Worm (Caenorhabditis elegans): Measurements from ENCODE around the gene prx-13.

The prx-13 gene

ce11 chrII:7217047-7217446, 34.8 kb downstream of the prx-13 start, which contains the start of gene E04F6.10:
TSS of gene E04F6.10 (minus strand) at chrII:7217147.
- TF ChIP-seq zfp-3 (GFP tag; conservative IDR thresholded peaks at IDR 0.05) (no peak), unc-62 (GFP tag; optimal IDR thresholded peaks at IDR 0.05 in 1 of 2) (peak in 1 of 2 experiments; percentile 57), unc-62 (tag; optimal IDR thresholded peaks at IDR 0.05) (no peak), unc-130 (GFP tag; optimal IDR thresholded peaks at IDR 0.05) (no peak), nhr-76 (tag; optimal IDR thresholded peaks at IDR 0.05) (no peak), unc-39 (tag; optimal IDR thresholded peaks at IDR 0.05) (no peak), zip-2 (tag; optimal IDR thresholded peaks at IDR 0.05) (no peak), dmd-6 (GFP tag; IDR thresholded peaks at IDR 0.05) (no peak), hlh-30 (tag; optimal IDR thresholded peaks at IDR 0.05; ENCODE audit: insufficient read depth) (no peak), cey-2 (tag; optimal IDR thresholded peaks at IDR 0.05; ENCODE audit: borderline replicate concordance, insufficient read depth) (no peak), egl-27 (tag; optimal IDR thresholded peaks at IDR 0.05) (no peak), aha-1 (tag) (peak; percentile 66), dmd-8 (GFP tag; IDR thresholded peaks at IDR 0.05) (no peak)

DNA sequence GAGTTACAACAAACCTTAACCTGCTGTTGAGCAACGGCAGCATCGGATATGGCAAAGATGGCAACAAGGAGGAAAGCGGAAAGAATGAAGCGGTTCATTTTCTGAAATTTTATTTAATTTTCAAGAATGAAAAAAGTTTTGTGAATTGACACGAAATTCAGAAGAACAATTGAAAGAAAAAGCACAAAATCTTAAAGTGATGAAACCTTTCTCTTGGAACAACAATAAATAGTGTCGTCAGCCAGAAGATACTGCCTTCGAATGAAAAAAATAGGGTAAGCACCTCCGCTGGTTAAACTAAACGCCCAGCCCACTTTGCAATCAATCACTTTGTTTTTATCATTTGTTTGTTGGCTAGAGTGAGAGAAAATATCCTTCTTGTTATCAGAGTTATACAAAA, 39.8 kb downstream of the prx-13 start, which contains the start of gene E04F6.9:
Gene E04F6.9 (minus strand): TSS at position 101 of the 400 bp plus-strand sequence.
- TF ChIP-seq pha-4 (GFP tag; IDR thresholded peaks at IDR 0.05), result no peak
- TF ChIP-seq pha-4 (tag; optimal IDR thresholded peaks at IDR 0.05), result no peak
- TF ChIP-seq daf-16 (GFP tag; optimal IDR thresholded peaks at IDR 0.05), result peak in 1 of 2 experiments; percentile 36
- no peak for TF ChIP-seq daf-16 (tag; optimal IDR thresholded peaks at IDR 0.05)

- no peak for TF ChIP-seq gei-8 (GFP tag; optimal IDR thresholded peaks at IDR 0.05)
- TF ChIP-seq hlh-30 (tag; optimal IDR thresholded peaks at IDR 0.05; ENCODE audit: insufficient read depth), result peak; percentile 38
- TF ChIP-seq nhr-11 (tag; optimal IDR thresholded peaks at IDR 0.05), result peak; percentile 8
- no peak for TF ChIP-seq cey-2 (tag; optimal IDR thresholded peaks at IDR 0.05; ENCODE audit: borderline replicate concordance, insufficient read depth)
- peak in 1 of 2 experiments; percentile 75 for TF ChIP-seq daf-16 (GFP tag; optimal IDR thresholded peaks at IDR 0.05)
- no peak for TF ChIP-seq daf-16 (tag; optimal IDR thresholded peaks at IDR 0.05)
- TF ChIP-seq R02D3.7 (tag; optimal IDR thresholded peaks at IDR 0.05), result no peak
Observed at ce11 chrII:7211280-7211679, 40.5 kb downstream of the prx-13 start, which contains the start of gene E04F6.8. TSS of gene E04F6.8 (minus strand) at chrII:7211380.

ce11 chrII:7210187-7210586, 41.6 kb downstream of the prx-13 start, which contains the start of gene E04F6.15:
TSS of gene E04F6.15 (minus strand) at chrII:7210287.
- TF ChIP-seq spr-3 (GFP tag; optimal IDR thresholded peaks at IDR 0.05), result no peak
- no peak for TF ChIP-seq aha-1 (tag)
- peak; percentile 47; the same call in 1 of the 2 replicates for TF ChIP-seq dmd-6 (GFP tag; IDR thresholded peaks at IDR 0.05)
- no peak for TF ChIP-seq F44E2.7 (GFP tag; IDR thresholded peaks at IDR 0.05)
- TF ChIP-seq nhr-42 (GFP tag; IDR thresholded peaks at IDR 0.05), result no peak
- TF ChIP-seq lin-38 (GFP tag; IDR thresholded peaks at IDR 0.05), result no peak
- no peak for TF ChIP-seq ceh-28 (tag; optimal IDR thresholded peaks at IDR 0.05)
- no peak for TF ChIP-seq daf-8 (GFP tag; IDR thresholded peaks at IDR 0.05)
- no peak for TF ChIP-seq jun-1 (tag; optimal IDR thresholded peaks at IDR 0.05)
- peak; percentile 10 for TF ChIP-seq T20F7.1 (GFP tag; optimal IDR thresholded peaks at IDR 0.05)
- TF ChIP-seq zip-2 (tag; optimal IDR thresholded peaks at IDR 0.05), result no peak
- no peak for TF ChIP-seq aly-2 (tag; optimal IDR thresholded peaks at IDR 0.05)
- TF ChIP-seq dve-1 (tag; optimal IDR thresholded peaks at IDR 0.05; ENCODE audit: insufficient read depth), result peak; percentile 31
- TF ChIP-seq unc-130 (GFP tag; optimal IDR thresholded peaks at IDR 0.05), result no peak
- TF ChIP-seq vab-7 (GFP tag; IDR thresholded peaks at IDR 0.05), result no peak
- TF ChIP-seq egl-43 (GFP tag; IDR thresholded peaks at IDR 0.05), result no peak
- TF ChIP-seq madf-9 (GFP tag; conservative IDR thresholded peaks at IDR 0.05), result no peak
- no peak for TF ChIP-seq nhr-6 (tag; optimal IDR thresholded peaks at IDR 0.05)
- no peak for TF ChIP-seq ZK337.2 (GFP tag; IDR thresholded peaks at IDR 0.05)
